Worm (Caenorhabditis elegans) whole organism, midembryonic: ENCODE data around the gene T25F10.3.

ENCODE experiments used
- flt-1 ChIP-seq: fragments of 200-800 bp; sonication (Bioruptor generic); IDR thresholded peaks from 2 replicates; pipeline ENCODE4 v1.3.6; 2022; ENCODE audit warnings: missing genetic modification characterization, missing compliant biosample characterization
- klf-2 ChIP-seq: fragments of 200-800 bp; sonication (Bioruptor generic); conservative IDR thresholded peaks from 2 replicates; pipeline ENCODE4 v1.3.6; 2022; ENCODE audit warnings: missing genetic modification reagents, missing genetic modification characterization, missing compliant biosample characterization
- med-1 ChIP-seq: sonication (generic microtip); optimal IDR thresholded peaks from 2 replicates; lab custom pipeline; 2017; ENCODE audit warnings: missing genetic modification characterization, mild to moderate bottlenecking, missing compliant biosample characterization, antibody characterized with exemption, missing genetic modification reagents; ENCODE audit not compliant: insufficient read depth
- tab-1 ChIP-seq: fragments of 200-800 bp; sonication (Bioruptor generic); IDR thresholded peaks from 2 replicates; pipeline ENCODE4 v1.3.6; 2022; ENCODE audit warnings: missing genetic modification characterization, missing compliant biosample characterization
- ztf-29 ChIP-seq: fragments of 200-800 bp; sonication (Bioruptor generic); IDR thresholded peaks from 2 replicates; pipeline ENCODE4 v1.3.6; 2022; ENCODE audit warnings: missing genetic modification reagents, missing genetic modification characterization, missing compliant biosample characterization

DNA sequence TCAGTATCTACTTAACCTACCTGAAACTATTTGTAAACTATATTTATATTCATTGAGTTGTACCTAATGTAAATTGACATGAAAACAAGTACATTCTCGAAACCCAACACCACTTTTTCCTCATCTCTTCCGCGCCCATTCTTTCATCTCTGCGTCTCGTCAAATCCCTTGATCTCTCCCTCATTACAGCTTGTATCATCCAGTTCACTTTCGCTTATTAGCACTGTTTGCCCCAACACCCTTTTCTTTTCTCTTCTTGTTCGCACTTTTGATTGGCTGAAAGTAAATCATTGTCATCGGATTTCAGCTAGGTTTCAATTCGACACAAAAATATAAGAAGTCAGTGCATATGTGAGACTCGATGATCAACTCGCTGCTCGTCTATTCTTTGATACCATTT lies at the start of gene T25F10.3:
- no peak for TF ChIP-seq flt-1 (GFP tag; lab: Robert Waterston, UW)
- TF ChIP-seq tab-1 (GFP tag; lab: Robert Waterston, UW) = no peak
- TF ChIP-seq klf-2 = no peak
- no peak for TF ChIP-seq ztf-29 (GFP tag; lab: Robert Waterston, UW)
- TF ChIP-seq med-1 (GFP tag; lab: Kevin White, UChicago) = no peak
